Worm (Caenorhabditis elegans): ENCODE measurements around the gene eef-1A.1.
A peak's percentile ranks its signal among the peaks of the same experiment; 100 is the strongest.

The eef-1A.1 gene

ce11 chrIII:6968080-6968639 is 3.4 kb downstream of the eef-1A.1 start, which contains the start of gene panl-2:
Gene panl-2, minus strand, starts transcription at chrIII:6968130.
- TF ChIP-seq unc-120 (tag; optimal IDR thresholded peaks at IDR 0.05; ENCODE audit: poor library complexity, severe bottlenecking), result no peak
- TF ChIP-seq lin-32 (GFP tag; optimal IDR thresholded peaks at IDR 0.05), result no peak
- peak; percentile 32 for TF ChIP-seq nhr-237 (tag; optimal IDR thresholded peaks at IDR 0.05)
- no peak for TF ChIP-seq nhr-12 (tag; optimal IDR thresholded peaks at IDR 0.05)
- TF ChIP-seq sptf-1 (tag; optimal IDR thresholded peaks at IDR 0.05), result no peak
- TF ChIP-seq nhr-28 (tag; optimal IDR thresholded peaks at IDR 0.05), result no peak
- peak; percentile 65 for TF ChIP-seq lsy-2 (tag; optimal IDR thresholded peaks at IDR 0.05)
- TF ChIP-seq ces-1 (GFP tag; optimal IDR thresholded peaks at IDR 0.05), result peak; percentile 34

ce11 chrIII:6961937-6962504 is 9.5 kb downstream of the eef-1A.1 start, which contains the start of the genes rpn-6.1 and F57B9.1:
Gene rpn-6.1, minus strand, starts transcription at chrIII:6962001.
Gene F57B9.1, plus strand, starts transcription at chrIII:6962090.
- TF ChIP-seq ceh-43 (GFP tag; optimal IDR thresholded peaks at IDR 0.05) (no peak), lsy-2 (tag; optimal IDR thresholded peaks at IDR 0.05) (peak; percentile 12), unc-39 (tag; optimal IDR thresholded peaks at IDR 0.05) (no peak), ces-1 (GFP tag; optimal IDR thresholded peaks at IDR 0.05) (no peak), nhr-12 (tag; optimal IDR thresholded peaks at IDR 0.05) (no peak), flh-1 (GFP tag; optimal IDR thresholded peaks at IDR 0.05) (no peak), blmp-1 (tag; optimal IDR thresholded peaks at IDR 0.05) (no peak), ztf-11 (tag; optimal IDR thresholded peaks at IDR 0.05) (no peak), nhr-76 (tag; optimal IDR thresholded peaks at IDR 0.05) (no peak), lin-13 (tag; optimal IDR thresholded peaks at IDR 0.05) (no peak), elt-3 (tag; optimal IDR thresholded peaks at IDR 0.05) (peak; percentile 44), unc-62 (GFP tag; optimal IDR thresholded peaks at IDR 0.05) (peak; percentile 7), unc-120 (tag; optimal IDR thresholded peaks at IDR 0.05; ENCODE audit: poor library complexity, severe bottlenecking) (no peak), bed-3 (GFP tag; optimal IDR thresholded peaks at IDR 0.05) (no peak)

ce11 chrIII:6961167-6961566 is 10.3 kb downstream of the eef-1A.1 start:
- TF ChIP-seq tbx-8 (GFP tag; optimal IDR thresholded peaks at IDR 0.05) (no peak), unc-39 (tag; optimal IDR thresholded peaks at IDR 0.05) (no peak), ceh-43 (GFP tag; optimal IDR thresholded peaks at IDR 0.05) (peak; percentile 31), mep-1 (tag; optimal IDR thresholded peaks at IDR 0.05) (peak; percentile 46), lsy-2 (tag; optimal IDR thresholded peaks at IDR 0.05) (peak; percentile 97), elt-1 (tag; optimal IDR thresholded peaks at IDR 0.05; ENCODE audit: borderline replicate concordance, insufficient read depth) (no peak), sptf-1 (tag; optimal IDR thresholded peaks at IDR 0.05) (peak; percentile 18)

- TF ChIP-seq nhr-12 (tag; optimal IDR thresholded peaks at IDR 0.05) (no peak), zip-8 (tag; optimal IDR thresholded peaks at IDR 0.05) (peak; percentile 91), drap-1 (GFP tag; optimal IDR thresholded peaks at IDR 0.05) (no peak), unc-120 (tag; optimal IDR thresholded peaks at IDR 0.05; ENCODE audit: poor library complexity, severe bottlenecking) (no peak), blmp-1 (tag; optimal IDR thresholded peaks at IDR 0.05) (no peak), sptf-1 (tag; optimal IDR thresholded peaks at IDR 0.05) (no peak)
Measured at ce11 chrIII:6958674-6959241, 12.8 kb downstream of the eef-1A.1 start.

ce11 chrIII:6955766-6956165 is 15.7 kb downstream of the eef-1A.1 start:
- no peak for TF ChIP-seq sem-2 (GFP tag; optimal IDR thresholded peaks at IDR 0.05)
- TF ChIP-seq nhr-2 (tag; optimal IDR thresholded peaks at IDR 0.05), result no peak
- TF ChIP-seq zip-8 (tag; optimal IDR thresholded peaks at IDR 0.05), result no peak
- TF ChIP-seq M03D4.4 (tag; optimal IDR thresholded peaks at IDR 0.05), result no peak
- no peak for TF ChIP-seq blmp-1 (tag; optimal IDR thresholded peaks at IDR 0.05)
- TF ChIP-seq pha-4 (tag; optimal IDR thresholded peaks at IDR 0.05), result no peak
- TF ChIP-seq bed-3 (GFP tag; optimal IDR thresholded peaks at IDR 0.05), result no peak
- no peak for TF ChIP-seq unc-39 (tag; optimal IDR thresholded peaks at IDR 0.05)
- TF ChIP-seq hlh-1 (tag; optimal IDR thresholded peaks at IDR 0.05), result no peak
- no peak for TF ChIP-seq nhr-76 (tag; optimal IDR thresholded peaks at IDR 0.05)
- TF ChIP-seq elt-1 (tag; optimal IDR thresholded peaks at IDR 0.05; ENCODE audit: borderline replicate concordance, insufficient read depth), result no peak
- no peak for TF ChIP-seq sptf-1 (tag; optimal IDR thresholded peaks at IDR 0.05)
- no peak for TF ChIP-seq flh-1 (GFP tag; optimal IDR thresholded peaks at IDR 0.05)
- TF ChIP-seq unc-120 (tag; optimal IDR thresholded peaks at IDR 0.05; ENCODE audit: poor library complexity, severe bottlenecking), result no peak
- no peak for TF ChIP-seq nhr-12 (tag; optimal IDR thresholded peaks at IDR 0.05)
